Fruit fly (Drosophila melanogaster) whole organism, embryonic: ENCODE data around the gene Tbc1d22.

ENCODE experiments used
- Abd-B ChIP-seq: fragments of 200-800 bp; sonication (Bioruptor generic); optimal IDR thresholded peaks from 2 replicates; lab custom pipeline; 2018; ENCODE audit warnings: missing biosample characterization, mild to moderate bottlenecking, missing genetic modification characterization, moderate library complexity
- Antp ChIP-seq: fragments of 200-800 bp; sonication (Bioruptor generic); optimal IDR thresholded peaks from 3 replicates; lab custom pipeline; 2016; ENCODE audit warnings: missing biosample characterization, missing genetic modification characterization
- Atf6 ChIP-seq: fragments of 200-800 bp; sonication (Bioruptor generic); IDR thresholded peaks from 2 replicates; pipeline ENCODE4 v1.3.6; 2022; ENCODE audit warnings: missing biosample characterization, missing genetic modification characterization
- CG10209 ChIP-seq: fragments of 200-800 bp; sonication (Bioruptor generic); optimal IDR thresholded peaks from 3 replicates; lab custom pipeline; 2017; ENCODE audit warnings: missing biosample characterization, mild to moderate bottlenecking, missing genetic modification characterization, missing genetic modification reagents
- CG1024 ChIP-seq: fragments of 200-800 bp; sonication (Bioruptor generic); IDR thresholded peaks from 2 replicates; pipeline ENCODE4 v1.3.6; 2022; ENCODE audit warnings: missing biosample characterization, missing genetic modification characterization
- CG10267 ChIP-seq: fragments of 200-800 bp; sonication (Bioruptor generic); optimal IDR thresholded peaks from 2 replicates; lab custom pipeline; 2018; ENCODE audit warnings: missing biosample characterization, mild to moderate bottlenecking, missing genetic modification characterization, moderate library complexity
- CG10654 ChIP-seq: fragments of 200-800 bp; sonication (Bioruptor generic); optimal IDR thresholded peaks from 2 replicates; lab custom pipeline; 2016; ENCODE audit warnings: missing biosample characterization, missing genetic modification characterization
- CG12391 ChIP-seq: fragments of 200-800 bp; sonication (Bioruptor generic); optimal IDR thresholded peaks from 3 replicates; lab custom pipeline; 2018; ENCODE audit warnings: missing biosample characterization, mild to moderate bottlenecking, missing genetic modification characterization, moderate library complexity
- CG12659 ChIP-seq: fragments of 200-800 bp; sonication (Bioruptor generic); optimal IDR thresholded peaks from 3 replicates; lab custom pipeline; 2017; ENCODE audit warnings: mild to moderate bottlenecking, missing biosample characterization, missing genetic modification reagents, missing genetic modification characterization
- CG13287 ChIP-seq: fragments of 200-800 bp; sonication (Bioruptor generic); IDR thresholded peaks from 2 replicates; pipeline ENCODE4 v1.3.6; 2022; ENCODE audit warnings: missing biosample characterization, missing genetic modification characterization; ENCODE audit not compliant: partially characterized antibody
- CG14667 ChIP-seq: fragments of 200-800 bp; sonication (Bioruptor generic); IDR thresholded peaks from 2 replicates; pipeline ENCODE4 v1.3.6; 2022; ENCODE audit warnings: missing biosample characterization, missing genetic modification characterization
- CG15073 ChIP-seq: fragments of 200-800 bp; sonication (Bioruptor generic); optimal IDR thresholded peaks from 2 replicates; lab custom pipeline; 2016; ENCODE audit warnings: missing biosample characterization, missing genetic modification characterization
- CG15479 ChIP-seq: fragments of 200-800 bp; sonication (Bioruptor generic); optimal IDR thresholded peaks from 3 replicates; lab custom pipeline; 2019; ENCODE audit warnings: missing biosample characterization, mild to moderate bottlenecking, missing genetic modification characterization, moderate library complexity
- CG17829 ChIP-seq: fragments of 200-800 bp; optimal IDR thresholded peaks from 2 replicates; lab custom pipeline; 2019; ENCODE audit warnings: missing biosample characterization, mild to moderate bottlenecking, missing genetic modification characterization, moderate library complexity
- CG4730 ChIP-seq: fragments of 200-800 bp; sonication (Bioruptor generic); IDR thresholded peaks from 2 replicates; pipeline ENCODE4 v1.3.6; 2022; ENCODE audit warnings: missing biosample characterization, missing genetic modification characterization
- CG6791 ChIP-seq: fragments of 200-800 bp; sonication (Bioruptor generic); IDR thresholded peaks from 3 replicates; pipeline ENCODE4 v1.3.6; 2022; ENCODE audit warnings: missing biosample characterization, missing genetic modification characterization; ENCODE audit not compliant: partially characterized antibody
- CG7271 ChIP-seq: fragments of 200-800 bp; sonication (Bioruptor generic); optimal IDR thresholded peaks from 2 replicates; lab custom pipeline; 2018; ENCODE audit warnings: missing biosample characterization, mild to moderate bottlenecking, missing genetic modification characterization, moderate library complexity
- CG7839 ChIP-seq: fragments of 200-800 bp; sonication (Bioruptor generic); optimal IDR thresholded peaks from 3 replicates; lab custom pipeline; 2018; ENCODE audit warnings: missing biosample characterization, mild to moderate bottlenecking, missing genetic modification characterization, moderate library complexity
- CG8388 ChIP-seq: fragments of 200-800 bp; sonication (Bioruptor generic); optimal IDR thresholded peaks from 2 replicates; lab custom pipeline; 2019; ENCODE audit warnings: missing biosample characterization, mild to moderate bottlenecking, missing genetic modification characterization, moderate library complexity
- CG9215 ChIP-seq: fragments of 200-800 bp; sonication (Bioruptor generic); IDR thresholded peaks from 2 replicates; pipeline ENCODE4 v1.3.6; 2022; ENCODE audit warnings: missing biosample characterization, missing genetic modification characterization
- CrebB ChIP-seq: fragments of 200-800 bp; sonication (Bioruptor generic); optimal IDR thresholded peaks from 3 replicates; lab custom pipeline; 2018; ENCODE audit warnings: missing biosample characterization, mild to moderate bottlenecking, missing genetic modification characterization
- D ChIP-seq, 2 experiments: fragments of 200-800 bp in 1 of 2; fragments of >200 bp in 1 of 2; sonication (Bioruptor generic) in 1 of 2; optimal IDR thresholded peaks; 2 replicates in 1 of 2; 3 replicates in 1 of 2; lab custom pipeline; 2017; ENCODE audit warnings: mild to moderate bottlenecking in 1 of 2, missing biosample characterization in 1 of 2, missing genetic modification characterization in 1 of 2, missing genetic modification reagents in 1 of 2
- Drgx ChIP-seq: fragments of 200-800 bp; sonication (Bioruptor generic); IDR thresholded peaks from 2 replicates; pipeline ENCODE4 v1.3.6; 2022; ENCODE audit warnings: missing biosample characterization, missing genetic modification characterization
- Fer1 ChIP-seq: fragments of 200-800 bp; sonication (Bioruptor generic); optimal IDR thresholded peaks from 2 replicates; lab custom pipeline; 2017; ENCODE audit warnings: missing biosample characterization, mild to moderate bottlenecking, missing genetic modification characterization
- Hand ChIP-seq: fragments of 200-800 bp; sonication (Bioruptor generic); optimal IDR thresholded peaks from 2 replicates; lab custom pipeline; 2017; ENCODE audit warnings: mild to moderate bottlenecking, missing biosample characterization, missing genetic modification reagents, missing genetic modification characterization
- NC2α ChIP-seq: fragments of 200-800 bp; sonication (Bioruptor generic); optimal IDR thresholded peaks from 2 replicates; lab custom pipeline; 2016; ENCODE audit warnings: missing biosample characterization, missing genetic modification characterization
- NC2β ChIP-seq: fragments of 200-800 bp; sonication (Bioruptor generic); optimal IDR thresholded peaks from 2 replicates; lab custom pipeline; 2016; ENCODE audit warnings: missing biosample characterization, missing genetic modification characterization
- NfI ChIP-seq: fragments of 200-800 bp; sonication (Bioruptor generic); optimal IDR thresholded peaks from 3 replicates; lab custom pipeline; 2018; ENCODE audit warnings: missing biosample characterization, mild to moderate bottlenecking, missing genetic modification characterization, moderate library complexity
- Ravus ChIP-seq: fragments of 200-800 bp; sonication (Bioruptor generic); IDR thresholded peaks from 2 replicates; pipeline ENCODE4 v1.3.6; 2022; ENCODE audit warnings: missing biosample characterization, missing genetic modification characterization
- Usf ChIP-seq: fragments of 200-800 bp; sonication (Bioruptor generic); optimal IDR thresholded peaks from 2 replicates; lab custom pipeline; 2017; ENCODE audit warnings: missing genotype, missing biosample characterization, missing genetic modification characterization
- YL-1 ChIP-seq: fragments of 200-800 bp; sonication (Bioruptor generic); optimal IDR thresholded peaks from 3 replicates; lab custom pipeline; 2017; ENCODE audit warnings: missing biosample characterization, mild to moderate bottlenecking, missing genetic modification characterization
- chinmo ChIP-seq: fragments of 200-800 bp; sonication (Bioruptor generic); IDR thresholded peaks from 4 replicates; pipeline ENCODE4 v1.3.6; 2022; ENCODE audit warnings: missing biosample characterization, missing genetic modification characterization; ENCODE audit not compliant: partially characterized antibody
- ci ChIP-seq: fragments of 200-800 bp; sonication (Bioruptor generic); IDR thresholded peaks from 3 replicates; pipeline ENCODE4 v1.3.6; 2022; ENCODE audit warnings: missing biosample characterization, missing genetic modification characterization
- croc ChIP-seq: fragments of 200-800 bp; sonication (Bioruptor generic); conservative IDR thresholded peaks from 3 replicates; pipeline ENCODE4 v1.3.6; 2022; ENCODE audit warnings: missing biosample characterization, missing genetic modification characterization
- dimm ChIP-seq: fragments of 200-800 bp; sonication (Bioruptor generic); IDR thresholded peaks from 2 replicates; pipeline ENCODE4 v1.3.6; 2022; ENCODE audit warnings: missing biosample characterization, missing genetic modification characterization
- fd96Cb ChIP-seq: fragments of 200-800 bp; sonication (Bioruptor generic); optimal IDR thresholded peaks from 2 replicates; lab custom pipeline; 2018; ENCODE audit warnings: missing biosample characterization, mild to moderate bottlenecking, missing genetic modification characterization, moderate library complexity
- gfzf ChIP-seq: fragments of 200-800 bp; sonication (Bioruptor generic); optimal IDR thresholded peaks from 2 replicates; lab custom pipeline; 2016; ENCODE audit warnings: missing biosample characterization, mild to moderate bottlenecking, missing genetic modification characterization, moderate library complexity
- jigr1 ChIP-seq: fragments of 200-800 bp; sonication (Bioruptor generic); IDR thresholded peaks from 3 replicates; pipeline ENCODE4 v1.3.6; 2022; ENCODE audit warnings: missing biosample characterization, missing genetic modification characterization
- kni ChIP-seq: fragments of 200-800 bp; sonication (Bioruptor generic); optimal IDR thresholded peaks from 3 replicates; lab custom pipeline; 2017; ENCODE audit warnings: mild to moderate bottlenecking, missing biosample characterization, missing genetic modification reagents, missing genetic modification characterization
- nom ChIP-seq: fragments of 200-800 bp; sonication (Bioruptor generic); optimal IDR thresholded peaks from 2 replicates; lab custom pipeline; 2017; ENCODE audit warnings: missing biosample characterization, missing genetic modification characterization, mild to moderate bottlenecking, moderate library complexity, missing genetic modification reagents
- otp ChIP-seq: fragments of 200-800 bp; sonication (Bioruptor generic); IDR thresholded peaks from 3 replicates; pipeline ENCODE4, ENCODE4 v1.3.6; 2022; ENCODE audit warnings: missing biosample characterization, missing genetic modification characterization
- pita ChIP-seq: fragments of 200-800 bp; sonication (Bioruptor generic); optimal IDR thresholded peaks from 2 replicates; lab custom pipeline; 2017; ENCODE audit warnings: missing biosample characterization, mild to moderate bottlenecking, missing genetic modification characterization
- run ChIP-seq: fragments of 200-800 bp; sonication (Bioruptor generic); optimal IDR thresholded peaks from 3 replicates; lab custom pipeline; 2018; ENCODE audit warnings: missing biosample characterization, mild to moderate bottlenecking, missing genetic modification characterization
- sens ChIP-seq: fragments of 200-800 bp; sonication (Bioruptor generic); peaks from one replicate; lab custom pipeline; 2016; ENCODE audit warnings: missing biosample characterization, missing genetic modification characterization
- sisA ChIP-seq: fragments of 200-800 bp; sonication (Bioruptor generic); IDR thresholded peaks from 2 replicates; pipeline ENCODE4 v1.3.6; 2022; ENCODE audit warnings: missing biosample characterization, missing genetic modification characterization
- slou ChIP-seq: fragments of 200-800 bp; sonication (Bioruptor generic); optimal IDR thresholded peaks from 3 replicates; lab custom pipeline; 2016; ENCODE audit warnings: missing biosample characterization, missing genetic modification characterization
- tap ChIP-seq: fragments of 200-800 bp; optimal IDR thresholded peaks from 3 replicates; lab custom pipeline; 2019; ENCODE audit warnings: missing biosample characterization, mild to moderate bottlenecking, missing genetic modification characterization, moderate library complexity
- tup ChIP-seq: fragments of 200-800 bp; sonication (Bioruptor generic); optimal IDR thresholded peaks from 2 replicates; lab custom pipeline; 2016; ENCODE audit warnings: missing biosample characterization, mild to moderate bottlenecking, missing genetic modification characterization, moderate library complexity
- wek ChIP-seq: fragments of 200-800 bp; sonication (Bioruptor generic); optimal IDR thresholded peaks from 3 replicates; lab custom pipeline; 2018; ENCODE audit warnings: missing biosample characterization, mild to moderate bottlenecking, missing genetic modification characterization, moderate library complexity
- zfh1 ChIP-seq: fragments of 200-800 bp; sonication (Bioruptor generic); IDR thresholded peaks from 3 replicates; pipeline ENCODE4 v1.3.6; 2022; ENCODE audit warnings: missing biosample characterization, missing genetic modification characterization

Tbc1d22 gene

DNA sequence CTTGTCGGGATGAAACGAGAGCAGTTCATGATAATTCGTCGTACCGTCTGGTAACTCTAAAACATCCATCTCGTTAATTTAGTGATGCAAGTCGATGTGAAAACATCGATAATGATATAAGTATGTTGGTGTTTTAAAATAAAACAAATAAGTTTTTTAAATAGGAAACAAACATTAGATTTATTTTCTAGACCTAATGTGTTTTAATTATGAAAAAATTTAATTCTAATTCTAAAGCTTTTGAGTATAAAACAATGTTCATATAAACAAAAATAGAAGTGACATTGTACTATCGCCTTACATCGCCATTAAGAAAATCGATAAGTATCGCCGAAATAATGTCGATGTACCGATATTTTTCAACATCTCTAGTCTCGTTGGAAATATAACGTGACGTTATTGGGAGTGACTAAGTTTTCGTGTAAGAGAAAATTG lies 9.1 kb downstream of the Tbc1d22 start, which contains the start of gene Rab11 (continued):
- TF ChIP-seq croc (GFP tag; lab: Robert Waterston, UW) (no peak), YL-1 (peak; percentile 76), CG13287 (peak; percentile 89), zfh1 (GFP tag; lab: Robert Waterston, UW) (0 out of 3 replicates have a peak, but pooled peaks have one; percentile 35), D (optimal IDR thresholded peaks at IDR 0.05; lab: Kevin White, UChicago) (no peak), D (GFP tag; optimal IDR thresholded peaks at IDR 0.05; lab: Kevin White, UChicago) (no peak), CG12391 (tag; lab: Kevin White, UChicago) (peak; percentile 77), slou (GFP tag; lab: Kevin White, UChicago) (no peak), chinmo (GFP tag; lab: Robert Waterston, UW) (peak; percentile 61; the same call in 3 of the 4 replicates), jigr1 (GFP tag; lab: Robert Waterston, UW) (peak; percentile 5; the same call in 1 of the 3 replicates), CG7271 (tag; lab: Kevin White, UChicago) (no peak), Ravus (GFP tag; lab: Robert Waterston, UW) (no peak), NfI (GFP tag; lab: Kevin White, UChicago) (peak; percentile 47), pita (GFP tag; lab: Kevin White, UChicago) (no peak), Fer1 (GFP tag; lab: Kevin White, UChicago) (peak; percentile 20), dimm (GFP tag; lab: Robert Waterston, UW) (no peak), NC2α (GFP tag; lab: Kevin White, UChicago) (no peak), Abd-B (peak; percentile 66), CG17829 (tag; lab: Kevin White, UChicago) (peak; percentile 46), ci (GFP tag; lab: Robert Waterston, UW) (no peak), Drgx (GFP tag; lab: Robert Waterston, UW) (no peak), sisA (GFP tag; lab: Robert Waterston, UW) (peak; percentile 34; the same call in 1 of the 2 replicates), CG8388 (GFP tag; lab: Kevin White, UChicago) (peak; percentile 21), sens (GFP tag; lab: Kevin White, UChicago) (peak; percentile 91), Usf (GFP tag; lab: Kevin White, UChicago) (no peak), tap (tag; lab: Kevin White, UChicago) (no peak), CG10209 (GFP tag; lab: Kevin White, UChicago) (peak; percentile 38), CG15073 (GFP tag; lab: Kevin White, UChicago) (no peak), otp (GFP tag; lab: Robert Waterston, UW) (no peak), CG10654 (GFP tag; lab: Kevin White, UChicago) (peak; percentile 9), wek (GFP tag; lab: Kevin White, UChicago) (no peak), CG10267 (tag; lab: Kevin White, UChicago) (peak; percentile 71), CG4730 (no peak), CG12659 (peak; percentile 56), run (tag; lab: Kevin White, UChicago) (no peak), CG7839 (tag; lab: Kevin White, UChicago) (peak; percentile 54), Hand (no peak), CG9215 (GFP tag; lab: Robert Waterston, UW) (peak; percentile 56; the same call in 1 of the 2 replicates), nom (GFP tag; lab: Kevin White, UChicago) (no peak), CG15479 (no peak), CrebB (no peak), kni (GFP tag; lab: Kevin White, UChicago) (peak; percentile 54), CG1024 (GFP tag; lab: Robert Waterston, UW) (no peak), fd96Cb (no peak), tup (GFP tag; lab: Kevin White, UChicago) (no peak), Atf6 (peak; percentile 55; the same call in 1 of the 2 replicates), NC2β (no peak), gfzf (GFP tag; lab: Kevin White, UChicago) (peak; percentile 50), Antp (GFP tag; lab: Kevin White, UChicago) (peak; percentile 4), CG14667 (no peak), CG6791 (GFP tag; lab: Robert Waterston, UW) (peak; percentile 88)
